Fruit fly (Drosophila melanogaster) Kc167 (cell line): Measurements from ENCODE around the gene mRpL33.

Source experiments
- Myc ChIP-seq: fragments of >200 bp; optimal IDR thresholded peaks from 2 replicates; lab custom pipeline; 2017; ENCODE audit warnings: missing external identifiers
- Sin3A ChIP-seq: fragments of >200 bp; optimal IDR thresholded peaks from 2 replicates; lab custom pipeline; 2018; ENCODE audit warnings: missing external identifiers
- h ChIP-seq: fragments of >200 bp; optimal IDR thresholded peaks from 3 replicates; lab custom pipeline; 2018; ENCODE audit warnings: missing external identifiers
- insv ChIP-seq: fragments of >200 bp; optimal IDR thresholded peaks from 3 replicates; lab custom pipeline; 2018; ENCODE audit warnings: missing external identifiers
- psq ChIP-seq: fragments of >200 bp; optimal IDR thresholded peaks from 2 replicates; lab custom pipeline; 2017; ENCODE audit warnings: missing external identifiers
- ttk ChIP-seq: sonication (Bioruptor generic); optimal IDR thresholded peaks from 2 replicates; lab custom pipeline; 2017; ENCODE audit warnings: missing external identifiers

DNA sequence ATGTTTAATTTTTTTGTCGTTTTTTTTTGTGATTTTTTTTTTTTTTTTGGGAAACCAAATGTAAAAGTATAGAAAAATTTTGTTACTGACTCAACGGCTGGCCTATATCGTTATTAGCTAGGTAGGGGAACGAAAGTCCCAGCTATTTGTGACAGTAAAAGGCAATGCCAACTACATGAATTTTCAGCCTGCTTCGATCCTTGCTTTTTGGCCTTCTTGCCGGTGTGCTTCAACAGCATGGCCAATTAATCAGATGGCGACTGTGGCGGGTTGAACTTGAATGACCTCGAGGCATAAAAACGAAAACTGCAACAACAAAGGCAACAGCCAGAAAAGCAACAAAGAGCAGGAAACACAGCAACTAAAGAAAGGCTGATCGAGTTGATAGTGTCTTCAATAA lies 44.2 kb downstream of the mRpL33 start, which contains the start of gene CG15578:
- TF ChIP-seq psq (lab: Kevin White, UChicago) (no peak), Sin3A (lab: Kevin White, UChicago) (no peak), h (lab: Kevin White, UChicago) (no peak), Myc (lab: Kevin White, UChicago) (no peak), ttk (lab: Kevin White, UChicago) (no peak), insv (no peak)
